Fruit fly (Drosophila melanogaster) whole organism, embryonic: ENCODE measurements around the gene CG3764.

Experiments used
- Asciz ChIP-seq: fragments of 200-800 bp; sonication (Bioruptor generic); optimal IDR thresholded peaks from 2 replicates; lab custom pipeline; 2017; ENCODE audit warnings: missing biosample characterization, mild to moderate bottlenecking, missing genetic modification characterization, missing genetic modification reagents
- Awh ChIP-seq: fragments of 200-800 bp; sonication (Bioruptor generic); IDR thresholded peaks from 2 replicates; pipeline ENCODE4, ENCODE4 v1.3.6; 2022; ENCODE audit warnings: missing biosample characterization, missing genetic modification characterization
- B-H1 ChIP-seq: fragments of 200-800 bp; sonication (Bioruptor generic); IDR thresholded peaks from 3 replicates; pipeline ENCODE4 v1.3.6; 2022; ENCODE audit warnings: missing biosample characterization, missing genetic modification characterization
- Bdp1 ChIP-seq: fragments of 200-800 bp; sonication (Bioruptor generic); optimal IDR thresholded peaks from 3 replicates; lab custom pipeline; 2016; ENCODE audit warnings: missing biosample characterization, missing genetic modification characterization
- Bteb2 ChIP-seq: fragments of 200-800 bp; sonication (Bioruptor generic); optimal IDR thresholded peaks from 2 replicates; lab custom pipeline; 2016; ENCODE audit warnings: missing biosample characterization, missing genetic modification characterization
- CG11085 ChIP-seq: fragments of 200-800 bp; sonication (Bioruptor generic); IDR thresholded peaks from 2 replicates; pipeline ENCODE4 v1.3.6; 2022; ENCODE audit warnings: missing biosample characterization, missing genetic modification characterization
- CG11093 ChIP-seq: fragments of 200-800 bp; sonication (Bioruptor generic); IDR thresholded peaks from 3 replicates; pipeline ENCODE4 v1.3.6; 2022; ENCODE audit warnings: missing biosample characterization, missing genetic modification characterization
- CG11456 ChIP-seq: fragments of 200-800 bp; sonication (Bioruptor generic); IDR thresholded peaks from 3 replicates; pipeline ENCODE4 v1.3.6; 2022; ENCODE audit warnings: missing biosample characterization, missing genetic modification characterization
- CG11560 ChIP-seq: fragments of 200-800 bp; sonication (Bioruptor generic); IDR thresholded peaks from 3 replicates; pipeline ENCODE4 v1.3.6; 2022; ENCODE audit warnings: missing biosample characterization, missing genetic modification characterization
- CG11696 ChIP-seq: fragments of 200-800 bp; sonication (Bioruptor generic); IDR thresholded peaks from 2 replicates; pipeline ENCODE4 v1.3.6; 2022; ENCODE audit warnings: missing biosample characterization, missing genetic modification characterization
- CG12219 ChIP-seq: fragments of 200-800 bp; sonication (Bioruptor generic); optimal IDR thresholded peaks from 3 replicates; lab custom pipeline; 2018; ENCODE audit warnings: missing biosample characterization, mild to moderate bottlenecking, missing genetic modification characterization
- CG12659 ChIP-seq: fragments of 200-800 bp; sonication (Bioruptor generic); optimal IDR thresholded peaks from 3 replicates; lab custom pipeline; 2017; ENCODE audit warnings: mild to moderate bottlenecking, missing biosample characterization, missing genetic modification reagents, missing genetic modification characterization
- CG15479 ChIP-seq: fragments of 200-800 bp; sonication (Bioruptor generic); optimal IDR thresholded peaks from 3 replicates; lab custom pipeline; 2019; ENCODE audit warnings: missing biosample characterization, mild to moderate bottlenecking, missing genetic modification characterization, moderate library complexity
- CG1602 ChIP-seq: fragments of 200-800 bp; sonication (Bioruptor generic); optimal IDR thresholded peaks from 3 replicates; lab custom pipeline; 2016; ENCODE audit warnings: missing biosample characterization, missing genetic modification characterization
- CG1603 ChIP-seq: fragments of 200-800 bp; sonication (Bioruptor generic); optimal IDR thresholded peaks from 2 replicates; lab custom pipeline; 2019; ENCODE audit warnings: missing biosample characterization, mild to moderate bottlenecking, missing genetic modification characterization, moderate library complexity
- CG2120 ChIP-seq: fragments of 200-800 bp; sonication (Bioruptor generic); optimal IDR thresholded peaks from 3 replicates; lab custom pipeline; 2016; ENCODE audit warnings: missing biosample characterization, missing genetic modification characterization
- CG2889 ChIP-seq: fragments of 200-800 bp; sonication (Bioruptor generic); IDR thresholded peaks from 3 replicates; pipeline ENCODE4 v1.3.6; 2022; ENCODE audit warnings: missing biosample characterization, missing genetic modification characterization
- CG32772 ChIP-seq: fragments of 200-800 bp; sonication (Bioruptor generic); IDR thresholded peaks from 2 replicates; pipeline ENCODE4 v1.3.6; 2022; ENCODE audit warnings: missing biosample characterization, missing genetic modification characterization
- CG4617 ChIP-seq: fragments of 200-800 bp; sonication (Bioruptor generic); optimal IDR thresholded peaks from 3 replicates; lab custom pipeline; 2016; ENCODE audit warnings: missing biosample characterization, missing genetic modification characterization, borderline replicate concordance
- CG4730 ChIP-seq: fragments of 200-800 bp; sonication (Bioruptor generic); IDR thresholded peaks from 2 replicates; pipeline ENCODE4 v1.3.6; 2022; ENCODE audit warnings: missing biosample characterization, missing genetic modification characterization
- CG6683 ChIP-seq: fragments of 200-800 bp; sonication (Bioruptor generic); optimal IDR thresholded peaks from 2 replicates; lab custom pipeline; 2017; ENCODE audit warnings: missing biosample characterization, mild to moderate bottlenecking, missing genetic modification characterization, missing genetic modification reagents
- CG7271 ChIP-seq: fragments of 200-800 bp; sonication (Bioruptor generic); optimal IDR thresholded peaks from 2 replicates; lab custom pipeline; 2018; ENCODE audit warnings: missing biosample characterization, mild to moderate bottlenecking, missing genetic modification characterization, moderate library complexity
- CG7786 ChIP-seq: fragments of 200-800 bp; sonication (Bioruptor generic); optimal IDR thresholded peaks from 2 replicates; lab custom pipeline; 2016; ENCODE audit warnings: missing biosample characterization, missing genetic modification characterization
- CG7963 ChIP-seq: fragments of 200-800 bp; sonication (Bioruptor generic); IDR thresholded peaks from 3 replicates; pipeline ENCODE4 v1.3.6; 2022; ENCODE audit warnings: missing biosample characterization, missing genetic modification characterization; ENCODE audit not compliant: partially characterized antibody
- CG8924 ChIP-seq: fragments of 200-800 bp; optimal IDR thresholded peaks from 3 replicates; lab custom pipeline; 2019; ENCODE audit warnings: missing biosample characterization, mild to moderate bottlenecking, missing genetic modification characterization, moderate library complexity
- CG8944 ChIP-seq: fragments of 200-800 bp; sonication (Bioruptor generic); optimal IDR thresholded peaks from 3 replicates; lab custom pipeline; 2016; ENCODE audit warnings: missing biosample characterization, missing genetic modification characterization
- CG9215 ChIP-seq: fragments of 200-800 bp; sonication (Bioruptor generic); IDR thresholded peaks from 2 replicates; pipeline ENCODE4 v1.3.6; 2022; ENCODE audit warnings: missing biosample characterization, missing genetic modification characterization
- CG9609 ChIP-seq: fragments of 200-800 bp; sonication (Bioruptor generic); optimal IDR thresholded peaks from 3 replicates; lab custom pipeline; 2016; ENCODE audit warnings: missing biosample characterization, missing genetic modification characterization
- CHES-1-like ChIP-seq: fragments of 200-800 bp; sonication (Bioruptor generic); optimal IDR thresholded peaks from 2 replicates; lab custom pipeline; 2016; ENCODE audit warnings: missing biosample characterization, missing genetic modification characterization
- D ChIP-seq, 2 experiments: fragments of 200-800 bp in 1 of 2; fragments of >200 bp in 1 of 2; sonication (Bioruptor generic) in 1 of 2; optimal IDR thresholded peaks; 2 replicates in 1 of 2; 3 replicates in 1 of 2; lab custom pipeline; 2017; ENCODE audit warnings: mild to moderate bottlenecking in 1 of 2, missing biosample characterization in 1 of 2, missing genetic modification characterization in 1 of 2, missing genetic modification reagents in 1 of 2
- Jarid2 ChIP-seq: fragments of 200-800 bp; sonication (Bioruptor generic); optimal IDR thresholded peaks from 3 replicates; lab custom pipeline; 2017; ENCODE audit warnings: mild to moderate bottlenecking, missing biosample characterization, missing genetic modification reagents, missing genetic modification characterization
- MTF-1 ChIP-seq: fragments of 200-800 bp; sonication (Bioruptor generic); optimal IDR thresholded peaks from 2 replicates; lab custom pipeline; 2018; ENCODE audit warnings: missing biosample characterization, mild to moderate bottlenecking, missing genetic modification characterization, borderline replicate concordance
- Rx ChIP-seq: fragments of 200-800 bp; sonication (Bioruptor generic); IDR thresholded peaks from 2 replicates; pipeline ENCODE4 v1.3.6; 2022; ENCODE audit warnings: missing biosample characterization, missing genetic modification characterization
- Side ChIP-seq: fragments of 200-800 bp; sonication (Bioruptor generic); optimal IDR thresholded peaks from 2 replicates; lab custom pipeline; 2016; ENCODE audit warnings: missing biosample characterization, missing genetic modification characterization
- Spps ChIP-seq: fragments of 200-800 bp; sonication (Bioruptor generic); optimal IDR thresholded peaks from 2 replicates; lab custom pipeline; 2018; ENCODE audit warnings: missing biosample characterization, mild to moderate bottlenecking, missing genetic modification characterization
- aop ChIP-seq: fragments of 200-800 bp; sonication (Bioruptor generic); IDR thresholded peaks from 2 replicates; pipeline ENCODE4 v1.3.6; 2022; ENCODE audit warnings: missing biosample characterization, missing genetic modification characterization
- eve ChIP-seq, 2 experiments: fragments of >200 bp; optimal IDR thresholded peaks; 2 replicates each; lab custom pipeline; 2017; ENCODE audit warnings: missing biosample characterization in 2 of 2, missing genetic modification characterization in 2 of 2
- fd96Cb ChIP-seq: fragments of 200-800 bp; sonication (Bioruptor generic); optimal IDR thresholded peaks from 2 replicates; lab custom pipeline; 2018; ENCODE audit warnings: missing biosample characterization, mild to moderate bottlenecking, missing genetic modification characterization, moderate library complexity
- gem ChIP-seq: fragments of 200-800 bp; sonication (Bioruptor generic); optimal IDR thresholded peaks from 2 replicates; lab custom pipeline; 2019; ENCODE audit warnings: missing biosample characterization, mild to moderate bottlenecking, missing genetic modification characterization, moderate library complexity
- lbe ChIP-seq: fragments of 200-800 bp; sonication (Bioruptor generic); optimal IDR thresholded peaks from 2 replicates; lab custom pipeline; 2016; ENCODE audit warnings: missing biosample characterization, mild to moderate bottlenecking, missing genetic modification characterization
- nau ChIP-seq: fragments of 200-800 bp; sonication (Bioruptor generic); optimal IDR thresholded peaks from 3 replicates; lab custom pipeline; 2017; ENCODE audit warnings: missing biosample characterization, mild to moderate bottlenecking, missing genetic modification characterization, missing genetic modification reagents
- odd ChIP-seq: fragments of 200-800 bp; sonication (Bioruptor generic); optimal IDR thresholded peaks from 2 replicates; lab custom pipeline; 2017; ENCODE audit warnings: missing biosample characterization, mild to moderate bottlenecking, missing genetic modification characterization
- p53 ChIP-seq: fragments of 200-800 bp; sonication (Bioruptor generic); optimal IDR thresholded peaks from 2 replicates; lab custom pipeline; 2016; ENCODE audit warnings: missing biosample characterization, missing genetic modification characterization
- pros ChIP-seq: fragments of 200-800 bp; sonication (Bioruptor generic); optimal IDR thresholded peaks from 3 replicates; lab custom pipeline; 2019; ENCODE audit warnings: missing biosample characterization, mild to moderate bottlenecking, missing genetic modification characterization, moderate library complexity
- sens ChIP-seq: fragments of 200-800 bp; sonication (Bioruptor generic); peaks from one replicate; lab custom pipeline; 2016; ENCODE audit warnings: missing biosample characterization, missing genetic modification characterization
- unpg ChIP-seq: fragments of 200-800 bp; sonication (Bioruptor generic); optimal IDR thresholded peaks from 3 replicates; lab custom pipeline; 2018; ENCODE audit warnings: missing biosample characterization, mild to moderate bottlenecking, missing genetic modification characterization, moderate library complexity
- vfl ChIP-seq: fragments of 200-800 bp; sonication (Bioruptor generic); optimal IDR thresholded peaks from 2 replicates; lab custom pipeline; 2016; ENCODE audit warnings: missing biosample characterization, missing genetic modification characterization
- zen2 ChIP-seq: fragments of 200-800 bp; sonication (Bioruptor generic); IDR thresholded peaks from 3 replicates; pipeline ENCODE4 v1.3.6; 2022; ENCODE audit warnings: missing biosample characterization, missing genetic modification characterization; ENCODE audit not compliant: partially characterized antibody

The CG3764 gene

DNA sequence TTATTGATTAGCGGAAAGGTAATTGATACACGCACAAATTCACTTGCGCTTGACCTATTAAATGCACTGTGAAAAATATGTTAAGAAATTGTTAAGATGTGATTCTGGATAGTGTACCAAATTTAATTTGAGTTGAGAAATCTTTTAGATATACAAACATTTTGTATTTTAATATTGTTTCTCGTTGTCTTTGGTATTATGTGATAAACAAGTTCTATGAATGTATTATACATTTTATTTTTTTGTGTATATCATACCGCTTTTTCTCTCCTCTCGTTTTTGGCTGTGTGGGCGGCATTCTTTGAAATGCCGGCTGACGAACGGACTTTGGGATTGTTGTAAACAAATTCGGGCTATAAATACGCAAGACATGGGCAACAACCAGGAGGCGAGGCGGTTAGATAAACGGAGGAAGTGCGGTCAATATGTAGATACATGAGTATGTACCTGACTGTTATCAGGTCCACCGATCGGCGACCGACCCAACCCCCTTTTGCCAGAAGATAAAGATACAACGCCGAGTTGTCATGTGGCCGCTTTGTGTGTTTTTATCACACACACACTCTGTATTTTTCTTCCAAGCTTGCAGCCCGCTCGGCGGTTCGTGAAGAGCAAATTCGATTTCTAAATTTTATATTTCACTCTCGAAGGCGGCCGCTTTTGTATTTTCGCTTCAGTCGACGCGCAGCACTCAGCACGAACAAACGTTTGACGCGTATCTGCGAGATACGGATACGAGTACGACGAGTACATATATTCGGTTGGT is 55.4 kb downstream of the CG3764 start (continued):
- peak; percentile 45; the same call in 1 of the 3 replicates for TF ChIP-seq CG11093 (GFP tag; lab: Robert Waterston, UW)
- peak; percentile 55 for TF ChIP-seq CHES-1-like (GFP tag; lab: Kevin White, UChicago)
- TF ChIP-seq CG9609 (GFP tag; lab: Kevin White, UChicago) = peak; percentile 60
- TF ChIP-seq CG9215 (GFP tag; lab: Robert Waterston, UW) = peak; percentile 53
- peak; percentile 81 for TF ChIP-seq CG2120 (GFP tag; lab: Kevin White, UChicago)
- 0 out of 3 replicates have a peak, but pooled peaks have one; percentile 37 for TF ChIP-seq CG2889
- TF ChIP-seq gem = peak; percentile 80
- TF ChIP-seq odd = peak; percentile 56
- TF ChIP-seq CG32772 = peak; percentile 39; the same call in 1 of the 2 replicates
- TF ChIP-seq aop (GFP tag; lab: Robert Waterston, UW) = no peak
- peak; percentile 24 for TF ChIP-seq pros (GFP tag; lab: Kevin White, UChicago)
- TF ChIP-seq zen2 (GFP tag; lab: Robert Waterston, UW) = no peak
- TF ChIP-seq CG11560 (tag; lab: Robert Waterston, UW) = no peak
- TF ChIP-seq B-H1 (GFP tag; lab: Robert Waterston, UW) = peak; percentile 51; the same call in 2 of the 3 replicates
- no peak for TF ChIP-seq lbe (GFP tag; lab: Kevin White, UChicago)
- TF ChIP-seq Asciz = peak; percentile 69
- peak; percentile 72 for TF ChIP-seq CG12659 (GFP tag; lab: Kevin White, UChicago)
- no peak for TF ChIP-seq D (optimal IDR thresholded peaks at IDR 0.05; lab: Kevin White, UChicago)
- peak; percentile 57 for TF ChIP-seq D (GFP tag; optimal IDR thresholded peaks at IDR 0.05; lab: Kevin White, UChicago)
- no peak for TF ChIP-seq CG7271 (tag; lab: Kevin White, UChicago)
- TF ChIP-seq CG1603 = no peak
- peak; percentile 38 for TF ChIP-seq nau (GFP tag; lab: Kevin White, UChicago)
- TF ChIP-seq Side (GFP tag; lab: Kevin White, UChicago) = peak; percentile 37
- TF ChIP-seq Bdp1 (GFP tag; lab: Kevin White, UChicago) = peak; percentile 21
- no peak for TF ChIP-seq p53 (GFP tag; lab: Kevin White, UChicago)
- TF ChIP-seq fd96Cb (tag; lab: Kevin White, UChicago) = peak; percentile 70
- no peak for TF ChIP-seq CG7963 (GFP tag; lab: Robert Waterston, UW)
- TF ChIP-seq CG11085 (GFP tag; lab: Robert Waterston, UW) = peak; percentile 53; the same call in 1 of the 2 replicates
- peak; percentile 93 for TF ChIP-seq CG15479
- TF ChIP-seq CG8944 (GFP tag; lab: Kevin White, UChicago) = no peak
- TF ChIP-seq CG11456 (GFP tag; lab: Robert Waterston, UW) = peak; percentile 55; the same call in 1 of the 3 replicates
- peak; percentile 80 for TF ChIP-seq Jarid2 (GFP tag; lab: Kevin White, UChicago)
- peak; percentile 57; the same call in 1 of the 2 replicates for TF ChIP-seq CG11696
- TF ChIP-seq CG12219 (GFP tag; lab: Kevin White, UChicago) = peak; percentile 53
- no peak for TF ChIP-seq vfl (GFP tag; lab: Kevin White, UChicago)
- TF ChIP-seq unpg (GFP tag; lab: Kevin White, UChicago) = peak; percentile 73
- peak; percentile 51 for TF ChIP-seq MTF-1 (GFP tag; lab: Kevin White, UChicago)
- 0 out of 2 replicates have a peak, but pooled peaks have one; percentile 31 for TF ChIP-seq Rx (GFP tag; lab: Robert Waterston, UW)
- peak; percentile 55 for TF ChIP-seq Bteb2
- TF ChIP-seq CG8924 (tag; lab: Kevin White, UChicago) = peak; percentile 85
- TF ChIP-seq sens = peak; percentile 95
- TF ChIP-seq Awh (GFP tag; lab: Robert Waterston, UW) = peak; percentile 69; the same call in 1 of the 2 replicates
- TF ChIP-seq CG6683 (GFP tag; lab: Kevin White, UChicago) = peak; percentile 21
- peak in 1 of 2 experiments; percentile 90 for TF ChIP-seq eve (GFP tag; optimal IDR thresholded peaks at IDR 0.05; lab: Kevin White, UChicago)
- peak; percentile 55 for TF ChIP-seq CG4730
- peak; percentile 22 for TF ChIP-seq CG7786 (GFP tag; lab: Kevin White, UChicago)
- TF ChIP-seq CG1602 = peak; percentile 61
- peak; percentile 14 for TF ChIP-seq Spps (tag; lab: Kevin White, UChicago)
- TF ChIP-seq CG4617 = no peak
